Fruit fly (Drosophila melanogaster) whole organism, embryonic: Measurements from ENCODE around the gene CG32379.
A peak's percentile ranks its signal among the peaks of the same experiment; 100 is the strongest.

Experiments
- ATbp ChIP-seq: fragments of 200-800 bp; sonication (Bioruptor generic); optimal IDR thresholded peaks from 2 replicates; lab custom pipeline; 2017; ENCODE audit warnings: missing biosample characterization, mild to moderate bottlenecking, missing genetic modification characterization, missing genetic modification reagents
- Antp ChIP-seq: fragments of 200-800 bp; sonication (Bioruptor generic); optimal IDR thresholded peaks from 3 replicates; lab custom pipeline; 2016; ENCODE audit warnings: missing biosample characterization, missing genetic modification characterization
- CG10147 ChIP-seq: fragments of 200-800 bp; sonication (Bioruptor generic); optimal IDR thresholded peaks from 2 replicates; lab custom pipeline; 2019; ENCODE audit warnings: missing biosample characterization, mild to moderate bottlenecking, missing genetic modification characterization, moderate library complexity
- CG10366 ChIP-seq: fragments of 200-800 bp; sonication (Bioruptor generic); IDR thresholded peaks from 2 replicates; pipeline ENCODE4 v1.3.6; 2022; ENCODE audit warnings: missing biosample characterization, missing genetic modification characterization
- CG12155 ChIP-seq: fragments of 200-800 bp; sonication (Bioruptor generic); optimal IDR thresholded peaks from 3 replicates; lab custom pipeline; 2016; ENCODE audit warnings: missing biosample characterization, missing genetic modification characterization
- CG13424 ChIP-seq: fragments of 200-800 bp; sonication (Bioruptor generic); optimal IDR thresholded peaks from 2 replicates; lab custom pipeline; 2019; ENCODE audit warnings: missing biosample characterization, mild to moderate bottlenecking, missing genetic modification characterization, moderate library complexity
- CG15514 ChIP-seq: fragments of 200-800 bp; sonication (Bioruptor generic); optimal IDR thresholded peaks from 3 replicates; lab custom pipeline; 2017; ENCODE audit warnings: missing biosample characterization, missing genetic modification characterization, mild to moderate bottlenecking, moderate library complexity, missing genetic modification reagents
- CG1603 ChIP-seq: fragments of 200-800 bp; sonication (Bioruptor generic); optimal IDR thresholded peaks from 2 replicates; lab custom pipeline; 2019; ENCODE audit warnings: missing biosample characterization, mild to moderate bottlenecking, missing genetic modification characterization, moderate library complexity
- CG17829 ChIP-seq: fragments of 200-800 bp; optimal IDR thresholded peaks from 2 replicates; lab custom pipeline; 2019; ENCODE audit warnings: missing biosample characterization, mild to moderate bottlenecking, missing genetic modification characterization, moderate library complexity
- CG18599 ChIP-seq: fragments of 200-800 bp; sonication (Bioruptor generic); optimal IDR thresholded peaks from 3 replicates; lab custom pipeline; 2017; ENCODE audit warnings: missing biosample characterization, missing genetic modification characterization, mild to moderate bottlenecking, moderate library complexity, missing genetic modification reagents
- CG2129 ChIP-seq: fragments of 200-800 bp; sonication (Bioruptor generic); IDR thresholded peaks from 2 replicates; pipeline ENCODE4 v1.3.6; 2022; ENCODE audit warnings: missing biosample characterization, missing genetic modification characterization; ENCODE audit not compliant: partially characterized antibody
- CG30431 ChIP-seq: fragments of 200-800 bp; sonication (Bioruptor generic); optimal IDR thresholded peaks from 2 replicates; lab custom pipeline; 2017; ENCODE audit warnings: missing biosample characterization, missing genetic modification characterization
- CG31441 ChIP-seq: fragments of 200-800 bp; sonication (Bioruptor generic); IDR thresholded peaks from 2 replicates; pipeline ENCODE4 v1.3.6; 2022; ENCODE audit warnings: missing biosample characterization, missing genetic modification characterization
- CG34224 ChIP-seq: fragments of 200-800 bp; sonication (Bioruptor generic); IDR thresholded peaks from 3 replicates; pipeline ENCODE4 v1.3.6; 2022; ENCODE audit warnings: missing biosample characterization, missing genetic modification characterization; ENCODE audit not compliant: partially characterized antibody
- CG42726 ChIP-seq: fragments of 200-800 bp; sonication (Bioruptor generic); IDR thresholded peaks from 2 replicates; pipeline ENCODE4 v1.3.6; 2022; ENCODE audit warnings: missing biosample characterization, missing genetic modification characterization; ENCODE audit not compliant: partially characterized antibody
- CG4820 ChIP-seq: fragments of 200-800 bp; sonication (Bioruptor generic); optimal IDR thresholded peaks from 3 replicates; lab custom pipeline; 2016; ENCODE audit warnings: missing biosample characterization, missing genetic modification characterization
- CG7556 ChIP-seq: fragments of 200-800 bp; sonication (Bioruptor generic); optimal IDR thresholded peaks from 2 replicates; lab custom pipeline; 2017; ENCODE audit warnings: missing biosample characterization, mild to moderate bottlenecking, missing genetic modification characterization
- CG8089 ChIP-seq: fragments of 200-800 bp; sonication (Bioruptor generic); optimal IDR thresholded peaks from 3 replicates; lab custom pipeline; 2016; ENCODE audit warnings: missing biosample characterization, missing genetic modification characterization
- CG8290 ChIP-seq, 3 experiments: fragments of 200-800 bp; sonication (Bioruptor generic); optimal IDR thresholded peaks; 2 replicates each; lab custom pipeline; 2016 to 2019; ENCODE audit warnings: missing biosample characterization in 3 of 3, missing genetic modification characterization in 3 of 3, mild to moderate bottlenecking in 2 of 3, moderate library complexity in 1 of 3
- CG8388 ChIP-seq: fragments of 200-800 bp; sonication (Bioruptor generic); optimal IDR thresholded peaks from 2 replicates; lab custom pipeline; 2019; ENCODE audit warnings: missing biosample characterization, mild to moderate bottlenecking, missing genetic modification characterization, moderate library complexity
- Chrac-16 ChIP-seq: fragments of 200-800 bp; sonication (Bioruptor generic); optimal IDR thresholded peaks from 3 replicates; lab custom pipeline; 2016; ENCODE audit warnings: missing biosample characterization, missing genetic modification characterization
- CrebB ChIP-seq: fragments of 200-800 bp; sonication (Bioruptor generic); optimal IDR thresholded peaks from 3 replicates; lab custom pipeline; 2018; ENCODE audit warnings: missing biosample characterization, mild to moderate bottlenecking, missing genetic modification characterization
- Drgx ChIP-seq: fragments of 200-800 bp; sonication (Bioruptor generic); IDR thresholded peaks from 2 replicates; pipeline ENCODE4 v1.3.6; 2022; ENCODE audit warnings: missing biosample characterization, missing genetic modification characterization
- Fer3 ChIP-seq: fragments of 200-800 bp; sonication (Bioruptor generic); optimal IDR thresholded peaks from 2 replicates; lab custom pipeline; 2018; ENCODE audit warnings: missing biosample characterization, mild to moderate bottlenecking, missing genetic modification characterization, moderate library complexity
- Gsc ChIP-seq: fragments of 200-800 bp; sonication (Bioruptor generic); IDR thresholded peaks from 2 replicates; pipeline ENCODE4 v1.3.6; 2022; ENCODE audit warnings: missing biosample characterization, missing genetic modification characterization
- HLHmδ ChIP-seq: fragments of 200-800 bp; sonication (Bioruptor generic); optimal IDR thresholded peaks from 2 replicates; lab custom pipeline; 2018; ENCODE audit warnings: missing biosample characterization, mild to moderate bottlenecking, missing genetic modification characterization, moderate library complexity
- Jarid2 ChIP-seq: fragments of 200-800 bp; sonication (Bioruptor generic); optimal IDR thresholded peaks from 3 replicates; lab custom pipeline; 2017; ENCODE audit warnings: mild to moderate bottlenecking, missing biosample characterization, missing genetic modification reagents, missing genetic modification characterization
- Lpt ChIP-seq: fragments of >200 bp; optimal IDR thresholded peaks from 2 replicates; lab custom pipeline; 2018; ENCODE audit warnings: missing biosample characterization, missing genetic modification characterization
- Med ChIP-seq: fragments of 200-800 bp; sonication (Bioruptor generic); peaks from one replicate; lab custom pipeline; 2016; ENCODE audit warnings: missing biosample characterization, missing genetic modification characterization, mild to moderate bottlenecking, inconsistent platforms, moderate library complexity
- NC2α ChIP-seq: fragments of 200-800 bp; sonication (Bioruptor generic); optimal IDR thresholded peaks from 2 replicates; lab custom pipeline; 2016; ENCODE audit warnings: missing biosample characterization, missing genetic modification characterization
- NC2β ChIP-seq: fragments of 200-800 bp; sonication (Bioruptor generic); optimal IDR thresholded peaks from 2 replicates; lab custom pipeline; 2016; ENCODE audit warnings: missing biosample characterization, missing genetic modification characterization
- Nf-YA ChIP-seq: fragments of 200-800 bp; sonication (Bioruptor generic); IDR thresholded peaks from 2 replicates; pipeline ENCODE4 v1.3.6; 2022; ENCODE audit warnings: missing biosample characterization, missing genetic modification characterization
- Xbp1 ChIP-seq: fragments of 200-800 bp; sonication (Bioruptor generic); optimal IDR thresholded peaks from 3 replicates; lab custom pipeline; 2016; ENCODE audit warnings: missing biosample characterization, mild to moderate bottlenecking, missing genetic modification characterization
- ac ChIP-seq: fragments of 200-800 bp; sonication (Bioruptor generic); optimal IDR thresholded peaks from 3 replicates; lab custom pipeline; 2017; ENCODE audit warnings: missing biosample characterization, mild to moderate bottlenecking, missing genetic modification characterization
- bcd ChIP-seq: fragments of 200-800 bp; sonication (Bioruptor generic); optimal IDR thresholded peaks from 2 replicates; lab custom pipeline; 2017; ENCODE audit warnings: missing biosample characterization, mild to moderate bottlenecking, missing genetic modification characterization
- corto ChIP-seq: fragments of 200-800 bp; sonication (Bioruptor generic); optimal IDR thresholded peaks from 2 replicates; lab custom pipeline; 2016; ENCODE audit warnings: missing biosample characterization, mild to moderate bottlenecking, missing genetic modification characterization, moderate library complexity
- danr ChIP-seq: fragments of 200-800 bp; sonication (Bioruptor generic); IDR thresholded peaks from 2 replicates; pipeline ENCODE4 v1.3.6; 2022; ENCODE audit warnings: missing biosample characterization, missing genetic modification characterization
- ind ChIP-seq: fragments of 200-800 bp; sonication (Bioruptor generic); optimal IDR thresholded peaks from 3 replicates; lab custom pipeline; 2016; ENCODE audit warnings: missing biosample characterization, missing genetic modification characterization
- lbe ChIP-seq: fragments of 200-800 bp; sonication (Bioruptor generic); optimal IDR thresholded peaks from 2 replicates; lab custom pipeline; 2016; ENCODE audit warnings: missing biosample characterization, mild to moderate bottlenecking, missing genetic modification characterization
- p53 ChIP-seq: fragments of 200-800 bp; sonication (Bioruptor generic); optimal IDR thresholded peaks from 2 replicates; lab custom pipeline; 2016; ENCODE audit warnings: missing biosample characterization, missing genetic modification characterization
- pfk ChIP-seq: fragments of 200-800 bp; sonication (Bioruptor generic); optimal IDR thresholded peaks from 2 replicates; lab custom pipeline; 2018; ENCODE audit warnings: missing biosample characterization, mild to moderate bottlenecking, missing genetic modification characterization, moderate library complexity
- pum ChIP-seq: fragments of 200-800 bp; sonication (Bioruptor generic); optimal IDR thresholded peaks from 2 replicates; lab custom pipeline; 2016; ENCODE audit warnings: missing biosample characterization, missing genetic modification characterization
- run ChIP-seq: fragments of 200-800 bp; sonication (Bioruptor generic); optimal IDR thresholded peaks from 3 replicates; lab custom pipeline; 2018; ENCODE audit warnings: missing biosample characterization, mild to moderate bottlenecking, missing genetic modification characterization
- ssp ChIP-seq: fragments of 200-800 bp; sonication (Bioruptor generic); IDR thresholded peaks from 2 replicates; pipeline ENCODE4 v1.3.6; 2022; ENCODE audit warnings: missing biosample characterization, missing genetic modification characterization
- sug ChIP-seq: fragments of 200-800 bp; optimal IDR thresholded peaks from 2 replicates; lab custom pipeline; 2019; ENCODE audit warnings: missing biosample characterization, mild to moderate bottlenecking, missing genetic modification characterization, moderate library complexity
- tin ChIP-seq: fragments of 200-800 bp; sonication (Bioruptor generic); optimal IDR thresholded peaks from 3 replicates; lab custom pipeline; 2016; ENCODE audit warnings: missing biosample characterization, missing genetic modification characterization
- trh ChIP-seq: fragments of 200-800 bp; sonication (Bioruptor generic); optimal IDR thresholded peaks from 2 replicates; lab custom pipeline; 2016; ENCODE audit warnings: missing biosample characterization, missing genetic modification characterization
- unc-4 ChIP-seq: fragments of 200-800 bp; sonication (Bioruptor generic); IDR thresholded peaks from 2 replicates; pipeline ENCODE4 v1.3.6; 2022; ENCODE audit warnings: missing biosample characterization, missing genetic modification characterization; ENCODE audit not compliant: partially characterized antibody
- zfh2 ChIP-seq: fragments of 200-800 bp; sonication (Bioruptor generic); optimal IDR thresholded peaks from 2 replicates; lab custom pipeline; 2016; ENCODE audit warnings: missing biosample characterization, missing genetic modification characterization

Gene CG32379

DNA sequence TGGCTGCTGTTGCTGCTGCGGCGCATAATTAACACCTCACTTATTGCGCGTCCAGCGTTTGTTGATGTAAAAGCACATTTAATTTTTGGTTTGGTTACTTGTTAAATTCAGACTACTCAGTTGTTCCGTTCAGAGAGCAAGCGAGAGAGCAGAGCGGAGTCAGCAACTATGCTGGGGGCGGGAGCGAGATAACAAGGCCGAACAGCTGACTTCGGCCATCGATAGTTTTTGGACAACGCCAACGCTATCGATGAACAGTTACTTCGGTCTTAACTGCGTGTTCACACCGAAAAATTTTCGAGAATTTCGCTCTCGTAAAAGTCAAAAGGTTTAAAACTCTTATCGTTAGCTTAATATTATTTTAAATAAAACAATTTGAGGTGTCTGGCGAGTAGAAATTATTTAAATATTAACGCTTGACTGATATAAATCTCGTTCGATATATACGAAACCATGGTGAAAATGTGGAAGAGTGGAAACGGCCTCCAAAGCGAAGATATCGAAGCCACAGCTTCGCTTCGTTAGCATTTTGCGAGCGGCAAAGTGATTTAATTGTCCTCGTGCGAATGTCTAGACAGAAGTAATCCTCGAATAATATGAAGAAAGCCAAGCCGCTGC is 14.7 kb upstream of the CG32379 start, which contains the start of the genes SMSr and smid (continued):
- peak; percentile 47 for TF ChIP-seq CG8089 (GFP tag; lab: Kevin White, UChicago)
- TF ChIP-seq Jarid2 = no peak
- peak; percentile 45 for TF ChIP-seq CG8290 (GFP tag; optimal IDR thresholded peaks at IDR 0.05; lab: Kevin White, UChicago)
- TF ChIP-seq CG8290 (tag; optimal IDR thresholded peaks at IDR 0.05; lab: Kevin White, UChicago) = peak in 1 of 2 experiments; percentile 4
- peak; percentile 62 for TF ChIP-seq CG15514 (GFP tag; lab: Kevin White, UChicago)
- peak; percentile 50; the same call in 1 of the 2 replicates for TF ChIP-seq danr (GFP tag; lab: Robert Waterston, UW)
- peak; percentile 91 for TF ChIP-seq unc-4 (GFP tag; lab: Robert Waterston, UW)
- TF ChIP-seq CG1603 (tag; lab: Kevin White, UChicago) = peak; percentile 30
- peak; percentile 71; the same call in 1 of the 2 replicates for TF ChIP-seq CG2129
- TF ChIP-seq Antp = peak; percentile 52
- TF ChIP-seq Drgx (GFP tag; lab: Robert Waterston, UW) = no peak
- no peak for TF ChIP-seq ac (GFP tag; lab: Kevin White, UChicago)
- peak; percentile 69 for TF ChIP-seq CG31441 (GFP tag; lab: Robert Waterston, UW)
- TF ChIP-seq CG30431 (GFP tag; lab: Kevin White, UChicago) = no peak
- peak; percentile 83 for TF ChIP-seq Med
- TF ChIP-seq Chrac-16 = peak; percentile 54
- no peak for TF ChIP-seq NC2α
- TF ChIP-seq pfk (GFP tag; lab: Kevin White, UChicago) = peak; percentile 26
- TF ChIP-seq NC2β = peak; percentile 53
- peak; percentile 72 for TF ChIP-seq Xbp1 (GFP tag; lab: Kevin White, UChicago)
- 0 out of 2 replicates have a peak, but pooled peaks have one; percentile 53 for TF ChIP-seq CG42726
- TF ChIP-seq bcd (GFP tag; lab: Kevin White, UChicago) = peak; percentile 65
- TF ChIP-seq ind (GFP tag; lab: Kevin White, UChicago) = peak; percentile 58
- no peak for TF ChIP-seq ATbp
- peak; percentile 68 for TF ChIP-seq zfh2 (GFP tag; lab: Kevin White, UChicago)
- no peak for TF ChIP-seq Gsc (GFP tag; lab: Robert Waterston, UW)
- TF ChIP-seq CG7556 (GFP tag; lab: Kevin White, UChicago) = peak; percentile 44
- peak; percentile 64 for TF ChIP-seq CG12155
- TF ChIP-seq CG13424 (tag; lab: Kevin White, UChicago) = peak; percentile 59
- TF ChIP-seq CG18599 = peak; percentile 67
- TF ChIP-seq p53 (GFP tag; lab: Kevin White, UChicago) = no peak
- TF ChIP-seq CG34224 (GFP tag; lab: Robert Waterston, UW) = peak; percentile 71
- peak; percentile 2 for TF ChIP-seq CrebB
- TF ChIP-seq sug (tag; lab: Kevin White, UChicago) = peak; percentile 100
- TF ChIP-seq tin (GFP tag; lab: Kevin White, UChicago) = peak; percentile 51
- peak; percentile 95 for TF ChIP-seq ssp
- no peak for TF ChIP-seq Lpt (GFP tag; lab: Kevin White, UChicago)
- peak; percentile 30 for TF ChIP-seq pum (GFP tag; lab: Kevin White, UChicago)
- TF ChIP-seq CG17829 (tag; lab: Kevin White, UChicago) = peak; percentile 77
- TF ChIP-seq Fer3 = peak; percentile 39
- peak; percentile 44 for TF ChIP-seq CG10147 (GFP tag; lab: Kevin White, UChicago)
- TF ChIP-seq CG10366 (GFP tag; lab: Robert Waterston, UW) = peak; percentile 46; the same call in 1 of the 2 replicates
- no peak for TF ChIP-seq CG8388
- TF ChIP-seq trh (GFP tag; lab: Kevin White, UChicago) = no peak
- TF ChIP-seq CG4820 (GFP tag; lab: Kevin White, UChicago) = peak; percentile 46
- TF ChIP-seq Nf-YA = 0 out of 2 replicates have a peak, but pooled peaks have one; percentile 27
- TF ChIP-seq lbe (GFP tag; lab: Kevin White, UChicago) = peak; percentile 17
- peak; percentile 4 for TF ChIP-seq HLHmδ (GFP tag; lab: Kevin White, UChicago)
- peak; percentile 34 for TF ChIP-seq corto (GFP tag; lab: Kevin White, UChicago)
- no peak for TF ChIP-seq run (tag; lab: Kevin White, UChicago)
